Fruit fly (Drosophila melanogaster): ENCODE results near the gene CG5645.

Gene CG5645

dm6 chr3L:12124138-12124583 is 12.3 kb downstream of the CG5645 start (continued):
- TF ChIP-seq tup (GFP tag; optimal IDR thresholded peaks at IDR 0.05) = no peak
- no peak for TF ChIP-seq ap (GFP tag; IDR thresholded peaks at IDR 0.05)
- TF ChIP-seq psq (GFP tag; optimal IDR thresholded peaks at IDR 0.05) = no peak
- no peak for TF ChIP-seq sim (GFP tag; IDR thresholded peaks at IDR 0.05)
- no peak for TF ChIP-seq dati (GFP tag; IDR thresholded peaks at IDR 0.05)
- TF ChIP-seq gcm2 (GFP tag; optimal IDR thresholded peaks at IDR 0.05) = no peak
- no peak for TF ChIP-seq CG4820 (GFP tag; optimal IDR thresholded peaks at IDR 0.05)
- no peak for TF ChIP-seq Sin3A (optimal IDR thresholded peaks at IDR 0.05)
- TF ChIP-seq Mad (GFP tag; optimal IDR thresholded peaks at IDR 0.05) = no peak
- TF ChIP-seq Eip74EF (GFP tag; optimal IDR thresholded peaks at IDR 0.05) = no peak
- TF ChIP-seq CG13894 (tag; optimal IDR thresholded peaks at IDR 0.05) = no peak
- TF ChIP-seq CG7839 (tag; optimal IDR thresholded peaks at IDR 0.05) = no peak
- TF ChIP-seq fd64A (GFP tag; optimal IDR thresholded peaks at IDR 0.05) = no peak
- no peak for TF ChIP-seq CG11696 (GFP tag; IDR thresholded peaks at IDR 0.05)
- TF ChIP-seq CG11398 (GFP tag; optimal IDR thresholded peaks at IDR 0.05) = no peak
- no peak for TF ChIP-seq CG13775 (GFP tag; optimal IDR thresholded peaks at IDR 0.05)
- TF ChIP-seq CG8359 (GFP tag; optimal IDR thresholded peaks at IDR 0.05; ENCODE audit: borderline replicate concordance) = no peak
- TF ChIP-seq ac (GFP tag; optimal IDR thresholded peaks at IDR 0.05) = no peak
- TF ChIP-seq ash1 (GFP tag; optimal IDR thresholded peaks at IDR 0.05) = peak; percentile 47
- no peak for TF ChIP-seq CG6791 (GFP tag; IDR thresholded peaks at IDR 0.05; ENCODE audit: partially characterized antibody)
- TF ChIP-seq sqz (GFP tag; optimal IDR thresholded peaks at IDR 0.05) = peak; percentile 28
- TF ChIP-seq tx (GFP tag; optimal IDR thresholded peaks at IDR 0.05) = no peak
- no peak for TF ChIP-seq CG7357 (GFP tag; IDR thresholded peaks at IDR 0.05)
- no peak for TF ChIP-seq pb (GFP tag; optimal IDR thresholded peaks at IDR 0.05)
- no peak for TF ChIP-seq NC2α (GFP tag; optimal IDR thresholded peaks at IDR 0.05)
- TF ChIP-seq D (optimal IDR thresholded peaks at IDR 0.05) = peak; percentile 52
- peak; percentile 59 for TF ChIP-seq D (GFP tag; optimal IDR thresholded peaks at IDR 0.05)
- TF ChIP-seq Nf-YA (GFP tag; IDR thresholded peaks at IDR 0.05) = no peak
- TF ChIP-seq Ptx1 (GFP tag; IDR thresholded peaks at IDR 0.05) = peak; percentile 27; the same call in 1 of the 2 replicates
- TF ChIP-seq CG3995 (GFP tag; optimal IDR thresholded peaks at IDR 0.05) = no peak
- TF ChIP-seq Taf1 (GFP tag; IDR thresholded peaks at IDR 0.05) = peak; percentile 10; the same call in 1 of the 2 replicates
- peak; percentile 18; the same call in 1 of the 2 replicates for TF ChIP-seq slbo (GFP tag; IDR thresholded peaks at IDR 0.05)
- no peak for TF ChIP-seq Hmx (GFP tag; optimal IDR thresholded peaks at IDR 0.05)
- no peak for TF ChIP-seq al (GFP tag; IDR thresholded peaks at IDR 0.05)
- TF ChIP-seq CG4854 (GFP tag; optimal IDR thresholded peaks at IDR 0.05) = no peak
- TF ChIP-seq CG12391 (tag; optimal IDR thresholded peaks at IDR 0.05) = peak; percentile 14
- no peak for TF ChIP-seq HLH4C (GFP tag; IDR thresholded peaks at IDR 0.05; ENCODE audit: partially characterized antibody)
- no peak for TF ChIP-seq CG1233 (GFP tag; optimal IDR thresholded peaks at IDR 0.05)
- TF ChIP-seq unc-4 (GFP tag; IDR thresholded peaks at IDR 0.05; ENCODE audit: partially characterized antibody) = 0 out of 2 replicates have a peak, but pooled peaks have one; percentile 19
- TF ChIP-seq ara (GFP tag; IDR thresholded peaks at IDR 0.05) = 0 out of 2 replicates have a peak, but pooled peaks have one; percentile 23
- TF ChIP-seq croc (GFP tag; conservative IDR thresholded peaks at IDR 0.05) = no peak
- no peak for TF ChIP-seq Bteb2 (GFP tag; optimal IDR thresholded peaks at IDR 0.05)
- TF ChIP-seq CG7745 (tag; optimal IDR thresholded peaks at IDR 0.05) = no peak
- TF ChIP-seq Sox100B (GFP tag; optimal IDR thresholded peaks at IDR 0.05) = no peak
- TF ChIP-seq CG7271 (tag; optimal IDR thresholded peaks at IDR 0.05) = no peak
- TF ChIP-seq prd (optimal IDR thresholded peaks at IDR 0.05) = no peak
- TF ChIP-seq prd (GFP tag; IDR thresholded peaks at IDR 0.05) = no peak
- no peak for TF ChIP-seq crc (GFP tag; optimal IDR thresholded peaks at IDR 0.05)
- TF ChIP-seq esg (GFP tag; conservative IDR thresholded peaks at IDR 0.05) = no peak
- TF ChIP-seq CG33213 (GFP tag; optimal IDR thresholded peaks at IDR 0.05) = no peak
- TF ChIP-seq HmgD (GFP tag; optimal IDR thresholded peaks at IDR 0.05) = no peak
- TF ChIP-seq eyg (GFP tag; optimal IDR thresholded peaks at IDR 0.05) = no peak
